Fruit fly (Drosophila melanogaster): Measurements from ENCODE around the gene CG11854.

CG11854 gene

DNA sequence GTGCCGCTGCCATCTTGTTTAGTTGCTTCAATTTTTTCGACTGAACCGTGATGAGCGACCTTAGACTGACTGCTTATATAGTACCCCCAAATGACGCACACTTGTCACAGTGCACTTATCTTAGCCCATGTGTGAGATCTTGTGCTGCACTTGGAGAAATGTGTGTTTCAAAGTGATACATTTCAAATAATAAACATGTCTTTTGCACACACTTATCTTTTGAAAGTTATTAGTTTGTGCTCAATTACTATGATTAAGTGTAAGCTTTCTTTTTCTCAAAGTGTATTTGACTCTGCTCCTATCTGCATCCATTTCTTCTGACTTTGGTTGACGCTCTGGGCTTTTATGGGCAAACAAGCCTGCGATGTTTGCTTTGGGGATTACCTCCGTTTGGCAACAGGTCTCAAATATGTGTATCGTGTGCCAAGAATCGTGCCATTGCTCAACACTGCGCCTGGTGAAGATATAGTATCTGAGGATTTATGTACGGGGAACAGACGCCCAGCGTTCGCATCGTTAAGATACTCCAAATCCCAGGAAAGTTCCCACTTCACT lies 38.1 kb downstream of the CG11854 start, which contains the start of gene CG10514:
CG10514 (minus strand) TSS at position 51 of the 555 bp plus-strand sequence.
- TF ChIP-seq Mio (GFP tag; optimal IDR thresholded peaks at IDR 0.05) = no peak
- TF ChIP-seq tai (GFP tag; optimal IDR thresholded peaks at IDR 0.05) = no peak
- peak; percentile 24 for TF ChIP-seq rgr (GFP tag; optimal IDR thresholded peaks at IDR 0.05)
- no peak for TF ChIP-seq dsf (GFP tag; optimal IDR thresholded peaks at IDR 0.05; ENCODE audit: borderline replicate concordance)
- no peak for TF ChIP-seq sv (GFP tag; optimal IDR thresholded peaks at IDR 0.05)
- no peak for TF ChIP-seq CG32264 (GFP tag; optimal IDR thresholded peaks at IDR 0.05)
- no peak for TF ChIP-seq brk (GFP tag; optimal IDR thresholded peaks at IDR 0.05)
- no peak for TF ChIP-seq Dfd (GFP tag; optimal IDR thresholded peaks at IDR 0.05)
- TF ChIP-seq CrebA (GFP tag; optimal IDR thresholded peaks at IDR 0.05; ENCODE audit: borderline replicate concordance) = no peak
- TF ChIP-seq usp (GFP tag; optimal IDR thresholded peaks at IDR 0.05) = no peak
- TF ChIP-seq Hnf4 (GFP tag; optimal IDR thresholded peaks at IDR 0.05) = no peak
- TF ChIP-seq woc (GFP tag; optimal IDR thresholded peaks at IDR 0.05) = no peak
- no peak for TF ChIP-seq Dif (GFP tag; optimal IDR thresholded peaks at IDR 0.05; ENCODE audit: partially characterized antibody)
- TF ChIP-seq Jra (GFP tag; optimal IDR thresholded peaks at IDR 0.05) = no peak
- TF ChIP-seq Myc (optimal IDR thresholded peaks at IDR 0.05) = no peak
- TF ChIP-seq GATAd (GFP tag; optimal IDR thresholded peaks at IDR 0.05) = no peak
- TF ChIP-seq jim (GFP tag; optimal IDR thresholded peaks at IDR 0.05) = no peak
- peak; percentile 43 for TF ChIP-seq OdsH (GFP tag; optimal IDR thresholded peaks at IDR 0.05)
- peak; percentile 10 for TF ChIP-seq Sp1 (GFP tag; optimal IDR thresholded peaks at IDR 0.05)
- peak; percentile 18 for TF ChIP-seq psq (GFP tag; optimal IDR thresholded peaks at IDR 0.05)
- TF ChIP-seq Hr78 (GFP tag; optimal IDR thresholded peaks at IDR 0.05) = no peak
- TF ChIP-seq Hr83 (GFP tag; optimal IDR thresholded peaks at IDR 0.05; ENCODE audit: poor library complexity, severe bottlenecking) = peak; percentile 77
- no peak for TF ChIP-seq N (GFP tag; optimal IDR thresholded peaks at IDR 0.05)
- no peak for TF ChIP-seq dl (GFP tag; optimal IDR thresholded peaks at IDR 0.05; ENCODE audit: insufficient read depth in 1 of 2, partially characterized antibody in 2 of 2)
- peak in 1 of 2 experiments; percentile 18 for TF ChIP-seq foxo (GFP tag; optimal IDR thresholded peaks at IDR 0.05)
- TF ChIP-seq Rel (GFP tag; optimal IDR thresholded peaks at IDR 0.05) = no peak
- no peak for TF ChIP-seq Rel (tag; optimal IDR thresholded peaks at IDR 0.05)
- TF ChIP-seq h (GFP tag; optimal IDR thresholded peaks at IDR 0.05) = no peak
- no peak for TF ChIP-seq dmrt93B (GFP tag; optimal IDR thresholded peaks at IDR 0.05)
- TF ChIP-seq fru (GFP tag; optimal IDR thresholded peaks at IDR 0.05) = peak; percentile 13
- peak; percentile 36 for TF ChIP-seq br (GFP tag; optimal IDR thresholded peaks at IDR 0.05)
- TF ChIP-seq ey (GFP tag; optimal IDR thresholded peaks at IDR 0.05) = peak; percentile 4

DNA sequence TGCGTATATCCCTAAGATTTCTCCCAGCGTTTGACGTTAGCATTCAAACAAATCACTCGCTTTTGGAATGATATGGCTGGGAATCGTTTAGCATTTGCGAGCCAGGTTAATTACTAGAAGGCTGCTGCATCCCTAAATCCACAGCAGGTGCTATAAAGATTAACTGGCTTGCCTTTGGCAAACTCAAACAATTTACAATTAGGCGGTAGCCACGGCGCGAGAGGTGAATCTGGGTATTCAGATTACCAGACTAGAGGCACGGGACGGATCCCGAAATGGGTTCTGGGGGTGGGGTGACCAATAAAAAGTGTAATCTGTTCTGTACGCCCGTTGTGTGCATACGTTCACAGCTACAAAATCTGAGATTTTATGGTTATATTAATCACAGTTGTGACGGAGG lies 39.3 kb downstream of the CG11854 start, which contains the start of gene CG11892:
CG11892 (plus strand) TSS at position 384 of the 400 bp plus-strand sequence.
- TF ChIP-seq Abd-B (GFP tag; optimal IDR thresholded peaks at IDR 0.05) = no peak
- TF ChIP-seq h (GFP tag; optimal IDR thresholded peaks at IDR 0.05) = no peak
- no peak for TF ChIP-seq ey (GFP tag; optimal IDR thresholded peaks at IDR 0.05)
- peak; percentile 24 for TF ChIP-seq Hnf4 (GFP tag; optimal IDR thresholded peaks at IDR 0.05)
- no peak for TF ChIP-seq dsf (GFP tag; optimal IDR thresholded peaks at IDR 0.05; ENCODE audit: borderline replicate concordance)
- peak; percentile 51 for TF ChIP-seq Hr83 (GFP tag; optimal IDR thresholded peaks at IDR 0.05; ENCODE audit: poor library complexity, severe bottlenecking)
- TF ChIP-seq br (GFP tag; optimal IDR thresholded peaks at IDR 0.05) = peak; percentile 57
- peak; percentile 55 for TF ChIP-seq Sp1 (GFP tag; optimal IDR thresholded peaks at IDR 0.05)
- no peak for TF ChIP-seq dl (GFP tag; optimal IDR thresholded peaks at IDR 0.05; ENCODE audit: insufficient read depth in 1 of 2, partially characterized antibody in 2 of 2)
- TF ChIP-seq rgr (GFP tag; optimal IDR thresholded peaks at IDR 0.05) = peak; percentile 36
- peak; percentile 50 for TF ChIP-seq fru (GFP tag; optimal IDR thresholded peaks at IDR 0.05)
- TF ChIP-seq HLH106 (tag; optimal IDR thresholded peaks at IDR 0.05) = no peak
- TF ChIP-seq OdsH (GFP tag; optimal IDR thresholded peaks at IDR 0.05) = peak; percentile 47
- TF ChIP-seq brk (GFP tag; optimal IDR thresholded peaks at IDR 0.05) = no peak
- no peak for TF ChIP-seq Rel (GFP tag; optimal IDR thresholded peaks at IDR 0.05)
- TF ChIP-seq Rel (tag; optimal IDR thresholded peaks at IDR 0.05) = no peak

DNA sequence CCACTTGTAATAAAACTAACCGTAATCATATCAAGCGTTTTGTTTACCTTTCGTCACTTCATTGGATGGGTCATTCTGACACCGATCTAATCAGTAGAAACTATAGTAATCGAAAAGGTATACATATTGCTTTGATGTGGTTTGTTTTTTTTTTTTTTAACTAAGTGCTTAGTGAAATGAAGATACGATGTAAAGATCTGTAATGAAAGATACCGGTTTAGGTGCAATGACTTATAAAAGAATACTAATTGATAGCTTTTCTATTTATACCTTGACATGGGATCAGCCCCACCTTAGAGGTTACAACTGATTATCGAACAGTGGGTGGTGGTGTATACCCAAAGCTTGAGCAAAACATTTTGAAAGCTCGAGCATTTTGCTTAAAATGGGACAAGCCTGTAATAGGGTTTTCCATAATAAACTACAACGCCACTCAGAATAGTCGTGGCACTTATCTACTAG lies 41.4 kb downstream of the CG11854 start, which contains the start of gene CG31300:
CG31300 (plus strand) TSS at position 412 of the 462 bp plus-strand sequence.
- TF ChIP-seq br (GFP tag; optimal IDR thresholded peaks at IDR 0.05) (no peak), sage (GFP tag; optimal IDR thresholded peaks at IDR 0.05) (no peak), Jra (GFP tag; optimal IDR thresholded peaks at IDR 0.05) (no peak), CG9705 (GFP tag; optimal IDR thresholded peaks at IDR 0.05) (no peak)
